Fruit fly (Drosophila melanogaster): Measurements from ENCODE around the gene Csl4.
A peak's percentile ranks its signal among the peaks of the same experiment; 100 is the strongest.

Gene Csl4

dm6 chr2L:11091111-11091510, 32.3 kb downstream of the Csl4 start, which contains the start of gene Wdr59 (continued):
- peak; percentile 44 for TF ChIP-seq CG30020 (tag; optimal IDR thresholded peaks at IDR 0.05)
- peak; percentile 52; the same call in 2 of the 3 replicates for TF ChIP-seq zfh1 (GFP tag; IDR thresholded peaks at IDR 0.05)
- peak; percentile 16 for TF ChIP-seq CG16815 (GFP tag; optimal IDR thresholded peaks at IDR 0.05)
- TF ChIP-seq vvl (GFP tag; IDR thresholded peaks at IDR 0.05), result peak; percentile 26; the same call in 1 of the 2 replicates
- no peak for TF ChIP-seq Blimp-1 (GFP tag; optimal IDR thresholded peaks at IDR 0.05)
- peak; percentile 77 for TF ChIP-seq CG14710 (tag; optimal IDR thresholded peaks at IDR 0.05)
- TF ChIP-seq CG6791 (GFP tag; IDR thresholded peaks at IDR 0.05; ENCODE audit: partially characterized antibody), result peak; percentile 48; the same call in 1 of the 3 replicates
- peak; percentile 51; the same call in 1 of the 2 replicates for TF ChIP-seq Rfx (GFP tag; IDR thresholded peaks at IDR 0.05)
- no peak for TF ChIP-seq CHES-1-like (GFP tag; optimal IDR thresholded peaks at IDR 0.05)
- peak; percentile 57 for TF ChIP-seq CG15514 (GFP tag; optimal IDR thresholded peaks at IDR 0.05)
- TF ChIP-seq Dip3 (GFP tag; optimal IDR thresholded peaks at IDR 0.05), result no peak
- peak in 1 of 2 experiments; percentile 11 for TF ChIP-seq Hr51 (GFP tag; optimal IDR thresholded peaks at IDR 0.05)
- TF ChIP-seq Opbp (GFP tag; IDR thresholded peaks at IDR 0.05; ENCODE audit: partially characterized antibody), result peak; percentile 25; the same call in 1 of the 3 replicates
- no peak for TF ChIP-seq CG8478 (optimal IDR thresholded peaks at IDR 0.05)
- TF ChIP-seq Neu2 (GFP tag; optimal IDR thresholded peaks at IDR 0.05; ENCODE audit: borderline replicate concordance), result no peak
- peak; percentile 93 for TF ChIP-seq row (GFP tag; IDR thresholded peaks at IDR 0.05)
- peak; percentile 1 for TF ChIP-seq ems (GFP tag; optimal IDR thresholded peaks at IDR 0.05)
- TF ChIP-seq nmo (GFP tag; optimal IDR thresholded peaks at IDR 0.05), result peak; percentile 71
- peak; percentile 29 for TF ChIP-seq CG1602 (GFP tag; optimal IDR thresholded peaks at IDR 0.05)
- 0 out of 2 replicates have a peak, but pooled peaks have one; percentile 20 for TF ChIP-seq Ptx1 (GFP tag; IDR thresholded peaks at IDR 0.05)
- TF ChIP-seq caup (GFP tag; optimal IDR thresholded peaks at IDR 0.05; ENCODE audit: severe bottlenecking), result no peak
- TF ChIP-seq E2f2 (GFP tag; IDR thresholded peaks at IDR 0.05), result peak; percentile 90
- peak; percentile 27 for TF ChIP-seq tin (GFP tag; optimal IDR thresholded peaks at IDR 0.05)
- no peak for TF ChIP-seq BtbVII (GFP tag; optimal IDR thresholded peaks at IDR 0.05)
- TF ChIP-seq esg (GFP tag; conservative IDR thresholded peaks at IDR 0.05), result 0 out of 2 replicates have a peak, but pooled peaks have one; percentile 9
- no peak for TF ChIP-seq pan (optimal IDR thresholded peaks at IDR 0.05)
- peak in 1 of 2 experiments; percentile 25 for TF ChIP-seq pan (GFP tag; optimal IDR thresholded peaks at IDR 0.05 in 1 of 2, IDR thresholded peaks at IDR 0.05 in 1 of 2)
- TF ChIP-seq slou (GFP tag; optimal IDR thresholded peaks at IDR 0.05), result peak; percentile 20
- TF ChIP-seq al (GFP tag; IDR thresholded peaks at IDR 0.05), result peak; percentile 26; the same call in 1 of the 2 replicates
- no peak for TF ChIP-seq D19B (GFP tag; optimal IDR thresholded peaks at IDR 0.05)
- TF ChIP-seq CG16813 (GFP tag; IDR thresholded peaks at IDR 0.05; ENCODE audit: partially characterized antibody), result peak; percentile 65
- peak; percentile 48 for TF ChIP-seq Hsf (GFP tag; optimal IDR thresholded peaks at IDR 0.05)
- TF ChIP-seq en (GFP tag; optimal IDR thresholded peaks at IDR 0.05), result no peak
- TF ChIP-seq Dp (GFP tag; optimal IDR thresholded peaks at IDR 0.05), result peak; percentile 90
- no peak for TF ChIP-seq CG8765 (GFP tag; IDR thresholded peaks at IDR 0.05)
- no peak for TF ChIP-seq CG6689 (GFP tag; IDR thresholded peaks at IDR 0.05)
- peak; percentile 34; the same call in 1 of the 2 replicates for TF ChIP-seq nerfin-2 (GFP tag; IDR thresholded peaks at IDR 0.05; ENCODE audit: partially characterized antibody)
- TF ChIP-seq CG18476 (GFP tag; optimal IDR thresholded peaks at IDR 0.05), result peak; percentile 39
- peak; percentile 38 for TF ChIP-seq stwl (tag; optimal IDR thresholded peaks at IDR 0.05)
- TF ChIP-seq lola (GFP tag; optimal IDR thresholded peaks at IDR 0.05), result peak in 1 of 3 experiments; percentile 59
- peak; percentile 42 for TF ChIP-seq zen (tag; optimal IDR thresholded peaks at IDR 0.05)
- TF ChIP-seq lmd (GFP tag; IDR thresholded peaks at IDR 0.05), result peak; percentile 16; the same call in 1 of the 2 replicates
- no peak for TF ChIP-seq CG5180 (GFP tag; optimal IDR thresholded peaks at IDR 0.05)
- peak; percentile 54 for TF ChIP-seq Myb (GFP tag; optimal IDR thresholded peaks at IDR 0.05)
- no peak for TF ChIP-seq schlank (tag; optimal IDR thresholded peaks at IDR 0.05)
- TF ChIP-seq hbn (GFP tag; IDR thresholded peaks at IDR 0.05; ENCODE audit: partially characterized antibody), result peak; percentile 77
- peak; percentile 33 for TF ChIP-seq Med (GFP tag)
- TF ChIP-seq Doc3 (GFP tag; IDR thresholded peaks at IDR 0.05; ENCODE audit: partially characterized antibody), result peak; percentile 76
- TF ChIP-seq CG2120 (GFP tag; optimal IDR thresholded peaks at IDR 0.05), result peak; percentile 62

Measured in whole organism, embryonic.